Fruit fly (Drosophila melanogaster) whole organism, larva: ENCODE measurements around the gene sp3.

Source experiments
- noc ChIP-seq: fragments of 200-800 bp; sonication (Bioruptor generic); optimal IDR thresholded peaks from 3 replicates; lab custom pipeline; 2019; ENCODE audit warnings: missing biosample characterization, mild to moderate bottlenecking, missing genetic modification characterization, moderate library complexity

sp3 gene

DNA sequence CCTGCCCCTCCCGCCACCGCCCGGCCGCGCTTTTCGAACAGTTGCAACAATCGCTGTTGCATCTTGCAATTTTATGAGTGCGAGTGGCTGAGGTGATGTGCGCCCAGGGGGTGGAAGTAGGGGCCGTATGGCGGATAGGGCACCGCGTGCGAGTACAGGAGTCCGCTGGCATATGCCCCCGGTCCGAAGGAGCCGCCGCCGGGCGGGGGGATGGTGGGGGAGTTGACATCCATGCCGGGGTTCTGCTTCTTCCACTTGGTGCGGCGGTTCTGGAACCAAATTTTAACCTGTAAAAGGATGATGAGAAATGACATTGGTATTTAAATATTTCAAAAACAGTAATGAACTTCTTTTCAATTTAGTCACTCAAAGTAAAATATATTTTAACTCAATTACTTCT lies 28.2 kb downstream of the sp3 start:
- TF ChIP-seq noc (tag; lab: Kevin White, UChicago) = no peak

DNA sequence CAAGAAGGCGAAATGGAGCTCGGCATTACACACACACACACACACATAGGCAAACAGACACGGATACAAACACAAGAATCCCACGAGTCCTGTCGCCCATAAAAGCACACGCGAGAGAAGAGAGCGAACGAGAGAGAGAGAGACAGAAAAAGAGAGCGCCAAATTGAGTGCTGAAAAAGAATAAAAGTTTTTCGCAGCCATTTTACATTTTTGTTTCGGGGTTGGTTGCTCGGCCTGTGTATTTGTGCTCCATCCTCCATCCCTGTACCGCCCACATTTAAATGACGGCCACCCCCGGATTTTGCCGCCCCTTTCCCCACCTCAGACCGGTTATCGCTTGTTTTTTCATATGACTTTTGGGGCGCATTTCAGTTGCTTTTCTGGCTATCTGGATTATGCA lies 30.8 kb downstream of the sp3 start:
- TF ChIP-seq noc (tag; lab: Kevin White, UChicago) = no peak

DNA sequence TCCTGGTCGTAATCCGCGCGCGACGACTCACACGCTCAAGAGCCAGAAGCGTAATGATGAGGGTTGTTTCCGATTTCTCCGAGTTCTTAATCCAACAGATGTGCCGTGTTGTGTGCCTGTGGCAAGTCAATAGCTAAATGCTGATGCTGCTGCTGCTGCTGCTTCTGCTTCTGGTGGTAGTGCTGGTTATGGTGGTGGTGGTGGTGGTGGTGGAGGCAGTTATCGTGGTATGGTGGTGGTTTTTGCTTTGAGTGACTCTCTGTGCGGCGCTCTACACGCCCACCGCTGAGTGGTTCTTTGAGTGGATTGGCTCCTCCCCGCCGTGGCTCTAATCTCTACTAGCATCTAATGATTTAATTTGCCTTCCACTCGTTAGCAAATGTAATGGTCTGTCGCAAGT lies 36.3 kb downstream of the sp3 start, which contains the start of gene slou:
Gene slou (minus strand): TSS at position 131 of the 400 bp plus-strand sequence.
- TF ChIP-seq noc (tag; lab: Kevin White, UChicago) = no peak

DNA sequence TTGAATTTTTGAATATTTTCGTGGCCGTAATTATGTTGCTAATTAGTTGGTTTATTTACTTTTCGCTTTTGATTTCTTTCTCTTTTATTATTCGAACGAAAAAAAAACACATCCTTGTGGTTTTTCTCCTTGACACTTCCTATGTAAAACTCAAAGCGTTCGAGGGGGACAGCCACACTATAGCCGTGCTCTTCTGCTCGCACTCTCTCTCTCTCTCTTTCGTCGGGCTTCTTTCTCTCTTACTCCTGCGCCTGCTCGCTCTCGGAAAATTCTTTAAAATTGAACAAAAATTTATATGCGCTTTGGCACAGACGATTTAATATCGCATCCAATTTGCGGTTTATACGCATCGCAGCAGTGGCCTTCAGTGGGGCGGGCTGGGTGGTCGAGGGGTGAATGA lies 37.2 kb downstream of the sp3 start:
- no peak for TF ChIP-seq noc (tag; lab: Kevin White, UChicago)

DNA sequence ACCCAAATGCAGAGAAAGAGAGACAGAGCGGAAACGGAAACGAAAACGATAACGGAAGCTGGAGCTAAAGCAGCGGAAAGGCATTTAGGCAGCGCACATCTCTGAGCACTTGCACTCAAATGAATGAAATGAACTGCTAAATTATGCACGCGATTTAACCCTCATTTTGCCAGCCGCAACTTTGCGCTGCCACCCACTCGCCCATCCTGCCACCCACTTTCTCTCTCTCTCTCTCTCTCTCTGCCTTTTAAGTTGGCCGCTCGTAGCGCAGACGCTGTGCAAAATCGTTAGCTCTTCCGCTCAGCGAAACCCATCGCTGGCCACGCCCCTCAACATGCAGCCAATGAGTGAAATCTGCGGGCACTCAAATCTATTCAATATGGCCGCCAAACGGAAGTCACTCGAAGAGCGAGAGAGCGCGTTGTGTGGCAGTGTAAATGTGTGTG lies 40.7 kb downstream of the sp3 start:
- no peak for TF ChIP-seq noc (tag; lab: Kevin White, UChicago)

DNA sequence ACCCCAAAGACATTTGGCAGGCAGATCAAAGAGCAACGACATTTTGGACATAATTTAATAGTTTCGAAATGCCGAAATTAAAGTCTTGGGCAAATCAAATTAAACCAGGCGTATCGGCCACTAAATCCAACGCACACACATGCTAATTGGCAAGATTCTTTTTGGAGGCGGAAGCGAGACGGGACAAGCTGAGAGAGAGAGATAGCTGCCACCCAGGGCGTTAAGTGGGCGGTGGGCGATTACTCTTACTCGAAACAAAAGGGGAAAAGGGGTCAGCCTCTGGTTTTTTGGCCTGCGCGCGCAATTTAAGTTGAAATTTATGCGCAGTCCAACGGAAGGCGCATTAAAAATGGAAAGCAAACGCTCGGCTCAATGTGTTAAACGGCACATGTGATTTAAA lies 42.6 kb downstream of the sp3 start:
- TF ChIP-seq noc (tag; lab: Kevin White, UChicago) = no peak

DNA sequence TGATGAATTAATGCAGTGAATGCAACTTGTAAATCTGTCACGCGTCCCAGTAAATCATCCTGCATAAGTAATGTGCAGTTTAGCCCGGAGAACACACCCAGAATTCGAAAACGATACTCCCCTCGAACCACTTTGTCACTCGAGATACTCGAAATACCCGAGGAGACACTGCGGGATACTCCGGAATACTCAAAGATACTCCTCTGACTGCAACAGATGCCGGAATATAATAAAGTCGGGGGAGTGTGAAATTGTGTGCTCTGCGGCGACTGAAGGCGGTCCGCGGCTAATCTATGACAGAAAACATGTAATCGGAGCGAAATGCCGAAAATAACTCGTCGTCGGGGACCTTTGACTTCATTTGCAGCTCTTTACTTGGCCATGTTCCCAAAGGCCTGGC lies 45.6 kb downstream of the sp3 start:
- no peak for TF ChIP-seq noc (tag; lab: Kevin White, UChicago)

DNA sequence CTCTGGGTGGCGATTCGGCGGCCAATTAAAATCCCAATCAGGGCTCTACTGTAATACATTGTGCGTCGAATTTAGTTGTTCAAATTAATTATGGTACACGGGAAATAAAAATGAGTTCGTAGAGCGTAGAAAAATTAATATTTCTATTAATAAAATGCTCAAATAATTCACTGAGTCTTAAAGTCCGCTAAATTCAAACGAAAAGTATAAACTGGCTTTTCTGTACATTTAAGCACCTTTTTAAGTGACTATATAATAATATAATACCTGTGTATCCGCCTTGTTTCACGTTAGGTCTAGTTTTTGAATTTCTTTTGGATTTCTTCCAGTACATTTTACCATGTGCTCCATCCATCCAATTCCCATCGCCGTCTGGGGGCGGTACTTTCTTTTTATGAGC lies 46.1 kb downstream of the sp3 start:
- no peak for TF ChIP-seq noc (tag; lab: Kevin White, UChicago)

DNA sequence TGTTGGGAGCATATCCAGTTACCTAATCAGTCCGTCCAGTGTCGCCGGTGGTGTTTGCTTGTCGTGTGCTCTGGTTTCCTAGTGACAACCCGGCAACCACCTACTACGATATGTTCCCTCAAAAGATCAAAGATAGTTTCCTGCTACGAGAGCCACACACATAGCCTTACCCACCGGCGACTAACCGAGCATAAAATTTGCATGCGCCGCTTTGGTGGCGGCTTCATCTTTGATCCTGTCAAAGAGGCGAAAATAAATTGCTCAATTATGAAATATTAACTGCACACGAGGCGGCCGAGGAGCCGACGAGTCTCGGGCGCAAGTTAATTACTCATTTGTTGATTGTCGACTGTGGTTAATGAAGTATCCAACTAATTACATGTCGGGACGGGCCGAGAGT lies 48.3 kb downstream of the sp3 start, which contains the start of gene CG15498:
Gene CG15498 (minus strand): TSS at position 101 of the 400 bp plus-strand sequence.
- no peak for TF ChIP-seq noc (tag; lab: Kevin White, UChicago)
